Worm (Caenorhabditis elegans): ENCODE data around the gene F23H12.3.

The F23H12.3 gene

DNA sequence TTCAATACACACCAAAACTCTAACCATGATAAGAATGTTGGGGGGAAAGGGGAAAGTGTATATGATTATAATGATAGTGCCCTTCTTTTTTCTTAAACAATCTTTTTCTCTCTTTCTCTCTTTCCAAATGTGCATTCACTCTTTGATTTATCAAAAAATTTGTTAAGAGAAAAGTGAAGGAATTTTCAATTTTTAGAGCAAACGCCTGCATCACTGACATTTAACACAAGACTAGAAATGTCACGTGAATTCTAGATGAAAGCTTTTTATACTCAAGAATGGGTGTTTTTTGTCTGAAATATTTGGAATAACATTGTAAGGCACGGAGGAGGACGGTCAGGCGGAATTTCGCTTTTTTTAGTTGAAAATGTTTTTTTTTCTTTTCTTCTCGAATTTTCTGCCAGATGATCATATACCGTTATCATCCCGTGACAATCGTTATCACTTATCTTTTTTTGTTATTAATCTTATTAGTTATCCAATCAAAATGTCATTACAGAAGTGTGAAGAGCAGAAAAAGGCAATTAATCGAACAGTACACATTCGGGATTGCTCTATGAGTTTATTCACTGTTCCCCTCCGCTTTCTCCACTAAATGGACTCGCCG, 42.9 kb upstream of the F23H12.3 start, which contains the start of the genes frm-7 and F55C5.17:
Gene frm-7 (plus strand): TSS at position 500 of the 607 bp plus-strand sequence.
Gene F55C5.17 (plus strand): TSS at position 557 of the 607 bp plus-strand sequence.
- TF ChIP-seq ceh-36 (tag; optimal IDR thresholded peaks at IDR 0.05) = no peak
- no peak for TF ChIP-seq pes-1 (GFP tag; IDR thresholded peaks at IDR 0.05)
- TF ChIP-seq sea-1 (GFP tag; conservative IDR thresholded peaks at IDR 0.05) = no peak
- TF ChIP-seq hmg-4 (GFP tag; optimal IDR thresholded peaks at IDR 0.05) = no peak
- TF ChIP-seq ceh-13 (GFP tag; optimal IDR thresholded peaks at IDR 0.05) = no peak
- TF ChIP-seq flt-1 (GFP tag; IDR thresholded peaks at IDR 0.05) = no peak
- TF ChIP-seq ama-1 (optimal IDR thresholded peaks at IDR 0.05) = no peak
- TF ChIP-seq scrt-1 (GFP tag; IDR thresholded peaks at IDR 0.05) = no peak
- TF ChIP-seq B0310.2 (tag; optimal IDR thresholded peaks at IDR 0.05) = no peak
- no peak for TF ChIP-seq tbx-11 (GFP tag; IDR thresholded peaks at IDR 0.05)
- no peak for TF ChIP-seq tra-4 (tag; optimal IDR thresholded peaks at IDR 0.05)
- no peak for TF ChIP-seq tbx-37 (GFP tag; conservative IDR thresholded peaks at IDR 0.05)
- TF ChIP-seq aly-1 (tag; optimal IDR thresholded peaks at IDR 0.05) = no peak
- TF ChIP-seq ets-7 (tag; optimal IDR thresholded peaks at IDR 0.05) = no peak
- no peak for TF ChIP-seq F13C5.2 (tag; optimal IDR thresholded peaks at IDR 0.05)

DNA sequence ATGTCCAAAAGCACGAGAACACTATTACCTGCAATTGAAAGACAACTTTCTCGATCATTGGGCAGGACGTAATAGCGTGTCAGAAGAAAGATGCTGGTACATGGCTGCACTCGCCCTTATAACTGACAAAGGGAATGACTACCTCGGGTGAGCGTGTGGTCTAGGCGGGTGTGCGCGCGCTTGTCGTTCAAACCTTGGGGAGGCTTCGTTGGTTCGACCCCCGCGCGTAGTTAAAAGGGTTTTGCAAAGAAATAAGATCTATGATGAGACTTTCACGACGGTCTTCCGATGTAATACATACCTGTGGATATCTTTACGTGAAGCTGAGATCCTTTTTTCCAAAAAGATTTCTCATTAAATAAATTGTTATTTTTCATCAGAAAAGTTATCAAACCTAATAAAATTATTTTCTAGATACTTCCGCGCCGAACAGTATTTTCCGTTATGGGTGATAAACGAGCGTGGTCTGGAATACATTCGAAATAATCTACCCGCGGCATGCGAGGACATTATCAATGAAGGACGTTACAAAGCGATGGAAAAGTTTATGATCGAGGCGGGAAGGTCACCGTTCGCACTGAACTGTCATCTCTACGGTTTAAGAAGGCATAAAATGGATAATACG, 41.4 kb upstream of the F23H12.3 start:
- TF ChIP-seq F13C5.2 (tag; optimal IDR thresholded peaks at IDR 0.05) (peak; percentile 100), scrt-1 (GFP tag; IDR thresholded peaks at IDR 0.05) (peak; percentile 100), ceh-13 (GFP tag; optimal IDR thresholded peaks at IDR 0.05) (peak; percentile 100), sea-1 (GFP tag; conservative IDR thresholded peaks at IDR 0.05) (peak; percentile 100), tra-4 (tag; optimal IDR thresholded peaks at IDR 0.05) (peak; percentile 99), ceh-36 (tag; optimal IDR thresholded peaks at IDR 0.05) (peak; percentile 98), tbx-11 (GFP tag; IDR thresholded peaks at IDR 0.05) (peak; percentile 100), aly-1 (tag; optimal IDR thresholded peaks at IDR 0.05) (peak; percentile 100), ama-1 (optimal IDR thresholded peaks at IDR 0.05) (peak; percentile 87), hmg-4 (GFP tag; optimal IDR thresholded peaks at IDR 0.05) (peak; percentile 100), hnd-1 (tag; optimal IDR thresholded peaks at IDR 0.05) (peak; percentile 98), ets-7 (tag; optimal IDR thresholded peaks at IDR 0.05) (peak; percentile 99), tbx-37 (GFP tag; conservative IDR thresholded peaks at IDR 0.05) (peak; percentile 100), flt-1 (GFP tag; IDR thresholded peaks at IDR 0.05) (peak; percentile 100), pes-1 (GFP tag; IDR thresholded peaks at IDR 0.05) (peak; percentile 99), B0310.2 (tag; optimal IDR thresholded peaks at IDR 0.05) (peak; percentile 100), hmbx-1 (tag; optimal IDR thresholded peaks at IDR 0.05) (peak; percentile 96)

DNA sequence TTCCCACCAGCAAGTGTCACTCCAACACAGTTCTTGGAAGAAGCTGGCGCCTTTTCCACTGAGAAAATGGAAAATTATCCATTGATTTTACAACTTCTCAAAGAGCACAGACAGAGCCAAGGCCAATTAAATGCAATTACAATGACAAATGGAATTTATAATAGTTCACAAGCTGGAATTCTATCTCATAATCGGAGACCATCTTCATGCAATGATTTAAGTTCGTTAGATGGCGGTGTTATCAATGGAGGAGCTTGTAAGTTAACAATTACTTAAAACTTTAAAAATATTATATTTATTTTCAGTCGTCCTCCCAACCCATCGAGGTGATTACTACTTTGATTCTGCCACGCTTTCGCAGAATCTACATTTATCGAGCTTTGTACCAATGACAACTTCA, 39.3 kb upstream of the F23H12.3 start:
- no peak for TF ChIP-seq hmbx-1 (tag; optimal IDR thresholded peaks at IDR 0.05)
- TF ChIP-seq ceh-13 (GFP tag; optimal IDR thresholded peaks at IDR 0.05) = no peak
- no peak for TF ChIP-seq pes-1 (GFP tag; IDR thresholded peaks at IDR 0.05)
- no peak for TF ChIP-seq flt-1 (GFP tag; IDR thresholded peaks at IDR 0.05)
- no peak for TF ChIP-seq aly-1 (tag; optimal IDR thresholded peaks at IDR 0.05)
- TF ChIP-seq hnd-1 (tag; optimal IDR thresholded peaks at IDR 0.05) = no peak
- no peak for TF ChIP-seq tbx-11 (GFP tag; IDR thresholded peaks at IDR 0.05)
- TF ChIP-seq tbx-37 (GFP tag; conservative IDR thresholded peaks at IDR 0.05) = no peak
- no peak for TF ChIP-seq B0310.2 (tag; optimal IDR thresholded peaks at IDR 0.05)
- TF ChIP-seq ama-1 (optimal IDR thresholded peaks at IDR 0.05) = no peak
- TF ChIP-seq F13C5.2 (tag; optimal IDR thresholded peaks at IDR 0.05) = no peak
- TF ChIP-seq tra-4 (tag; optimal IDR thresholded peaks at IDR 0.05) = no peak
- TF ChIP-seq scrt-1 (GFP tag; IDR thresholded peaks at IDR 0.05) = no peak
- TF ChIP-seq hmg-4 (GFP tag; optimal IDR thresholded peaks at IDR 0.05) = no peak
- TF ChIP-seq ceh-36 (tag; optimal IDR thresholded peaks at IDR 0.05) = no peak
- TF ChIP-seq sea-1 (GFP tag; conservative IDR thresholded peaks at IDR 0.05) = no peak
- TF ChIP-seq ets-7 (tag; optimal IDR thresholded peaks at IDR 0.05) = no peak

DNA sequence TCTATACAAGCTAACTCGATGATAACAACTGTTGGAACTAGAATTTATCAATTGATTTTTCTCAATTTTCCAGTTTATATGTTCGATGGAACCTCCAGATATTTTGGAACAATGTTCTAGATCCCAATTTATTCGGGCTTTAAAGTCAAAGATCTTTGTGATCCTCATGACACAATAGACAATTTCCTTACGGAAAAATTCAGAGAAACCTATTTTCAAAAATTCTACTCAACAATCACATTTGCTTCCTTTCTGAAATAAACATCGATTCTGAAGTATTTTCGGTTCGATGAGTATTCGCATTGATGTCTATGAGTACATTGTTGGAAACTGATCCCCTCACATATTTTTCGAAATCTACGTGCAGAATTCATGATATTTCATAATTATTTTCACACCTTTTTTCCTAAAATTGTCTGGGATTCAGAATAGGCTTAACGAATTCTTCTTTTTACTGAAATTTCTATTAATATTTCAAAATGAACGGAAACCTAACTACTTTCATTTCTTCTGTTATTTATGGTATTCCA, 37.9 kb upstream of the F23H12.3 start, which contains the start of gene srg-45:
Gene srg-45 (plus strand): TSS at position 480 of the 530 bp plus-strand sequence.
- TF ChIP-seq tbx-37 (GFP tag; conservative IDR thresholded peaks at IDR 0.05) (no peak), scrt-1 (GFP tag; IDR thresholded peaks at IDR 0.05) (no peak), ama-1 (optimal IDR thresholded peaks at IDR 0.05) (no peak), aly-1 (tag; optimal IDR thresholded peaks at IDR 0.05) (no peak), flt-1 (GFP tag; IDR thresholded peaks at IDR 0.05) (no peak), tbx-11 (GFP tag; IDR thresholded peaks at IDR 0.05) (no peak), tra-4 (tag; optimal IDR thresholded peaks at IDR 0.05) (no peak), hmg-4 (GFP tag; optimal IDR thresholded peaks at IDR 0.05) (no peak), ets-7 (tag; optimal IDR thresholded peaks at IDR 0.05) (no peak), pes-1 (GFP tag; IDR thresholded peaks at IDR 0.05) (no peak), ceh-36 (tag; optimal IDR thresholded peaks at IDR 0.05) (no peak), F13C5.2 (tag; optimal IDR thresholded peaks at IDR 0.05) (no peak)

DNA sequence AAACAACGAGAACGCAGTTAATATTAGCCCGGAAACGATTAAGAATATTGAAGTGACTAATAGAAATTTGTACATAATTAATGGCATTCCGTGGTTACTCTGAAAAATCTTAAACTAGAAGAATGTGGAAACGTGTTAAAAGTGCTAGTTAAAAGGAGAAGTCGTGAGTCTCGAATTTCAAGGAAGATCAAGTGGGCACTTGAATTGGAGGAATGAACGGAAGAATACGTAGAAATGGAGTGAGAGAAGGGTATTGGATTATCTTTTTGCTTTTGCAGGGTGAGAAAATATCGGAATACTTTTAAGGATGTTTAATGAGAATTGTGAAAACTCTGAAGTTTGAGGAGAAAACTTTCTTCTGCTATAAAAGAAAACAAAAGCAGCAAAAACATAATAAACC, 34.7 kb upstream of the F23H12.3 start, which contains the start of gene hpo-30:
Gene hpo-30 (minus strand): TSS at position 101 of the 400 bp plus-strand sequence.
- TF ChIP-seq sea-1 (GFP tag; conservative IDR thresholded peaks at IDR 0.05) (no peak), tra-4 (tag; optimal IDR thresholded peaks at IDR 0.05) (no peak), scrt-1 (GFP tag; IDR thresholded peaks at IDR 0.05) (no peak), flt-1 (GFP tag; IDR thresholded peaks at IDR 0.05) (no peak), hmbx-1 (tag; optimal IDR thresholded peaks at IDR 0.05) (no peak), F13C5.2 (tag; optimal IDR thresholded peaks at IDR 0.05) (no peak), pes-1 (GFP tag; IDR thresholded peaks at IDR 0.05) (no peak), aly-1 (tag; optimal IDR thresholded peaks at IDR 0.05) (no peak), hnd-1 (tag; optimal IDR thresholded peaks at IDR 0.05) (no peak), hmg-4 (GFP tag; optimal IDR thresholded peaks at IDR 0.05) (no peak), tbx-11 (GFP tag; IDR thresholded peaks at IDR 0.05) (no peak), ceh-36 (tag; optimal IDR thresholded peaks at IDR 0.05) (no peak), ets-7 (tag; optimal IDR thresholded peaks at IDR 0.05) (no peak), ceh-13 (GFP tag; optimal IDR thresholded peaks at IDR 0.05) (no peak), B0310.2 (tag; optimal IDR thresholded peaks at IDR 0.05) (no peak), tbx-37 (GFP tag; conservative IDR thresholded peaks at IDR 0.05) (no peak), ama-1 (optimal IDR thresholded peaks at IDR 0.05) (no peak)

DNA sequence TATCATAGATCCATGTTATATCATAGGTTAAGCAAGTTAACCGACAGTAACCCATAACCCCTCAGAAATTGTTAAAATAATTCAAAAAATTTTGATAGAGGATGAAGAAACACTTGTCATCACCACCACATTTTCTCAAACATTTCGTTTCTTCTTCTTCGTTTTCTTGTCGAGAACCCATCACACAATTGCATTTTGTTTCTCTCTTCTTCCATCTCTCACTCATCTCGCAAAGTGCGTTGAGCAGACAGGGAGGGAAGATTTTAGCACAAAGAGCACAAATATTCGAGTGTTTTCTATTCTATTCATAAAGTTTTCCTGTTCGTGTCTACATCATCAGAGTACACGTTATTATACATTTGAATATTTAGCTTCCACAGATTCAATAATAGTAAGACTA, 30.5 kb upstream of the F23H12.3 start:
- TF ChIP-seq F13C5.2 (tag; optimal IDR thresholded peaks at IDR 0.05) (no peak), ceh-36 (tag; optimal IDR thresholded peaks at IDR 0.05) (no peak), hnd-1 (tag; optimal IDR thresholded peaks at IDR 0.05) (no peak), pes-1 (GFP tag; IDR thresholded peaks at IDR 0.05) (no peak), ets-7 (tag; optimal IDR thresholded peaks at IDR 0.05) (no peak), B0310.2 (tag; optimal IDR thresholded peaks at IDR 0.05) (no peak), hmg-4 (GFP tag; optimal IDR thresholded peaks at IDR 0.05) (no peak), ama-1 (optimal IDR thresholded peaks at IDR 0.05) (no peak), tbx-37 (GFP tag; conservative IDR thresholded peaks at IDR 0.05) (no peak), tbx-11 (GFP tag; IDR thresholded peaks at IDR 0.05) (no peak), ceh-13 (GFP tag; optimal IDR thresholded peaks at IDR 0.05) (no peak), scrt-1 (GFP tag; IDR thresholded peaks at IDR 0.05) (no peak), sea-1 (GFP tag; conservative IDR thresholded peaks at IDR 0.05) (no peak), aly-1 (tag; optimal IDR thresholded peaks at IDR 0.05) (no peak)
